Fruit fly (Drosophila melanogaster) whole organism, embryonic: ENCODE data around the gene dmrt11E.

Source experiments
- Antp ChIP-seq: fragments of 200-800 bp; sonication (Bioruptor generic); optimal IDR thresholded peaks from 3 replicates; lab custom pipeline; 2016; ENCODE audit warnings: missing biosample characterization, missing genetic modification characterization
- Atf-2 ChIP-seq: fragments of 200-800 bp; sonication (Bioruptor generic); optimal IDR thresholded peaks from 2 replicates; lab custom pipeline; 2016; ENCODE audit warnings: missing biosample characterization, missing genetic modification characterization
- Bteb2 ChIP-seq: fragments of 200-800 bp; sonication (Bioruptor generic); optimal IDR thresholded peaks from 2 replicates; lab custom pipeline; 2016; ENCODE audit warnings: missing biosample characterization, missing genetic modification characterization
- CG10209 ChIP-seq: fragments of 200-800 bp; sonication (Bioruptor generic); optimal IDR thresholded peaks from 3 replicates; lab custom pipeline; 2017; ENCODE audit warnings: missing biosample characterization, mild to moderate bottlenecking, missing genetic modification characterization, missing genetic modification reagents
- CG1024 ChIP-seq: fragments of 200-800 bp; sonication (Bioruptor generic); IDR thresholded peaks from 2 replicates; pipeline ENCODE4 v1.3.6; 2022; ENCODE audit warnings: missing biosample characterization, missing genetic modification characterization
- CG10321 ChIP-seq: fragments of 200-800 bp; sonication (Bioruptor generic); IDR thresholded peaks from 2 replicates; pipeline ENCODE4 v1.3.6; 2022; ENCODE audit warnings: missing biosample characterization, missing genetic modification characterization
- CG10431 ChIP-seq: fragments of 200-800 bp; sonication (Bioruptor generic); optimal IDR thresholded peaks from 3 replicates; lab custom pipeline; 2018; ENCODE audit warnings: missing biosample characterization, mild to moderate bottlenecking, missing genetic modification characterization
- CG11504 ChIP-seq: fragments of 200-800 bp; sonication (Bioruptor generic); optimal IDR thresholded peaks from 3 replicates; lab custom pipeline; 2019; ENCODE audit warnings: missing biosample characterization, mild to moderate bottlenecking, missing genetic modification characterization, moderate library complexity
- CG14050 ChIP-seq: fragments of 200-800 bp; sonication (Bioruptor generic); IDR thresholded peaks from 3 replicates; pipeline ENCODE4 v1.3.6; 2022; ENCODE audit warnings: missing biosample characterization, missing genetic modification characterization
- CG14710 ChIP-seq: fragments of 200-800 bp; sonication (Bioruptor generic); optimal IDR thresholded peaks from 3 replicates; lab custom pipeline; 2019; ENCODE audit warnings: missing biosample characterization, mild to moderate bottlenecking, missing genetic modification characterization, moderate library complexity
- CG15011 ChIP-seq: fragments of 200-800 bp; sonication (Bioruptor generic); optimal IDR thresholded peaks from 3 replicates; lab custom pipeline; 2018; ENCODE audit warnings: missing biosample characterization, mild to moderate bottlenecking, missing genetic modification characterization
- CG15514 ChIP-seq: fragments of 200-800 bp; sonication (Bioruptor generic); optimal IDR thresholded peaks from 3 replicates; lab custom pipeline; 2017; ENCODE audit warnings: missing biosample characterization, missing genetic modification characterization, mild to moderate bottlenecking, moderate library complexity, missing genetic modification reagents
- CG1603 ChIP-seq: fragments of 200-800 bp; sonication (Bioruptor generic); optimal IDR thresholded peaks from 2 replicates; lab custom pipeline; 2019; ENCODE audit warnings: missing biosample characterization, mild to moderate bottlenecking, missing genetic modification characterization, moderate library complexity
- CG16813 ChIP-seq: fragments of 200-800 bp; sonication (Bioruptor generic); IDR thresholded peaks from 3 replicates; pipeline ENCODE4 v1.3.6; 2022; ENCODE audit warnings: missing biosample characterization, missing genetic modification characterization; ENCODE audit not compliant: partially characterized antibody
- CG17829 ChIP-seq: fragments of 200-800 bp; optimal IDR thresholded peaks from 2 replicates; lab custom pipeline; 2019; ENCODE audit warnings: missing biosample characterization, mild to moderate bottlenecking, missing genetic modification characterization, moderate library complexity
- CG18619 ChIP-seq: fragments of 200-800 bp; sonication (Bioruptor generic); optimal IDR thresholded peaks from 3 replicates; lab custom pipeline; 2017; ENCODE audit warnings: missing biosample characterization, mild to moderate bottlenecking, missing genetic modification characterization
- CG2678 ChIP-seq: fragments of 200-800 bp; sonication (Bioruptor generic); optimal IDR thresholded peaks from 3 replicates; lab custom pipeline; 2019; ENCODE audit warnings: missing biosample characterization, mild to moderate bottlenecking, missing genetic modification characterization, moderate library complexity
- CG31441 ChIP-seq: fragments of 200-800 bp; sonication (Bioruptor generic); IDR thresholded peaks from 2 replicates; pipeline ENCODE4 v1.3.6; 2022; ENCODE audit warnings: missing biosample characterization, missing genetic modification characterization
- CG3407 ChIP-seq: fragments of 200-800 bp; sonication (Bioruptor generic); optimal IDR thresholded peaks from 2 replicates; lab custom pipeline; 2018; ENCODE audit warnings: missing biosample characterization, mild to moderate bottlenecking, missing genetic modification characterization
- CG4282 ChIP-seq: fragments of 200-800 bp; sonication (Bioruptor generic); optimal IDR thresholded peaks from 2 replicates; lab custom pipeline; 2016; ENCODE audit warnings: missing biosample characterization, missing genetic modification characterization
- CG7839 ChIP-seq: fragments of 200-800 bp; sonication (Bioruptor generic); optimal IDR thresholded peaks from 3 replicates; lab custom pipeline; 2018; ENCODE audit warnings: missing biosample characterization, mild to moderate bottlenecking, missing genetic modification characterization, moderate library complexity
- CG7987 ChIP-seq: fragments of 200-800 bp; sonication (Bioruptor generic); optimal IDR thresholded peaks from 2 replicates; lab custom pipeline; 2018; ENCODE audit warnings: missing biosample characterization, mild to moderate bottlenecking, missing genetic modification characterization, moderate library complexity
- CG9727 ChIP-seq: fragments of 200-800 bp; sonication (Bioruptor generic); optimal IDR thresholded peaks from 3 replicates; lab custom pipeline; 2017; ENCODE audit warnings: missing biosample characterization, mild to moderate bottlenecking, missing genetic modification characterization
- Deaf1 ChIP-seq: fragments of 200-800 bp; optimal IDR thresholded peaks from 3 replicates; lab custom pipeline; 2019; ENCODE audit warnings: missing biosample characterization, mild to moderate bottlenecking, missing genetic modification characterization, moderate library complexity
- Dek ChIP-seq: fragments of 200-800 bp; sonication (Bioruptor generic); optimal IDR thresholded peaks from 3 replicates; lab custom pipeline; 2019; ENCODE audit warnings: missing biosample characterization, mild to moderate bottlenecking, missing genetic modification characterization, moderate library complexity
- Dip3 ChIP-seq: fragments of 200-800 bp; sonication (Bioruptor generic); optimal IDR thresholded peaks from 3 replicates; lab custom pipeline; 2016; ENCODE audit warnings: missing biosample characterization, missing genetic modification characterization
- Dll ChIP-seq: fragments of 200-800 bp; sonication (Bioruptor generic); IDR thresholded peaks from 4 replicates; pipeline ENCODE4 v1.3.6; 2022; ENCODE audit warnings: missing biosample characterization, missing genetic modification characterization; ENCODE audit not compliant: partially characterized antibody
- HLHmδ ChIP-seq: fragments of 200-800 bp; sonication (Bioruptor generic); optimal IDR thresholded peaks from 2 replicates; lab custom pipeline; 2018; ENCODE audit warnings: missing biosample characterization, mild to moderate bottlenecking, missing genetic modification characterization, moderate library complexity
- Hmr ChIP-seq: fragments of 200-800 bp; sonication (Bioruptor generic); optimal IDR thresholded peaks from 3 replicates; lab custom pipeline; 2017; ENCODE audit warnings: mild to moderate bottlenecking, missing biosample characterization, missing genetic modification reagents, missing genetic modification characterization
- Hr3 ChIP-seq: fragments of 200-800 bp; sonication (Bioruptor generic); optimal IDR thresholded peaks from 3 replicates; lab custom pipeline; 2016; ENCODE audit warnings: missing biosample characterization, missing genetic modification characterization
- Jarid2 ChIP-seq: fragments of 200-800 bp; sonication (Bioruptor generic); optimal IDR thresholded peaks from 3 replicates; lab custom pipeline; 2017; ENCODE audit warnings: mild to moderate bottlenecking, missing biosample characterization, missing genetic modification reagents, missing genetic modification characterization
- NC2β ChIP-seq: fragments of 200-800 bp; sonication (Bioruptor generic); optimal IDR thresholded peaks from 2 replicates; lab custom pipeline; 2016; ENCODE audit warnings: missing biosample characterization, missing genetic modification characterization
- Nf-YB ChIP-seq: fragments of 200-800 bp; sonication (Bioruptor generic); optimal IDR thresholded peaks from 3 replicates; lab custom pipeline; 2019; ENCODE audit warnings: missing biosample characterization, mild to moderate bottlenecking, missing genetic modification characterization, moderate library complexity
- Rfx ChIP-seq: fragments of 200-800 bp; sonication (Bioruptor generic); IDR thresholded peaks from 2 replicates; pipeline ENCODE4 v1.3.6; 2022; ENCODE audit warnings: missing biosample characterization, missing genetic modification characterization
- Taf1 ChIP-seq: fragments of 200-800 bp; sonication (Bioruptor generic); IDR thresholded peaks from 2 replicates; pipeline ENCODE4 v1.3.6; 2022; ENCODE audit warnings: missing biosample characterization, missing genetic modification characterization
- Xbp1 ChIP-seq: fragments of 200-800 bp; sonication (Bioruptor generic); optimal IDR thresholded peaks from 3 replicates; lab custom pipeline; 2016; ENCODE audit warnings: missing biosample characterization, mild to moderate bottlenecking, missing genetic modification characterization
- cwo ChIP-seq: fragments of 200-800 bp; sonication (Bioruptor generic); optimal IDR thresholded peaks from 3 replicates; lab custom pipeline; 2017; ENCODE audit warnings: missing biosample characterization, missing genetic modification characterization, mild to moderate bottlenecking, moderate library complexity, missing genetic modification reagents
- dati ChIP-seq: fragments of 200-800 bp; sonication (Bioruptor generic); IDR thresholded peaks from 2 replicates; pipeline ENCODE4 v1.3.6; 2022; ENCODE audit warnings: missing biosample characterization, missing genetic modification characterization
- disco-r ChIP-seq: fragments of 200-800 bp; sonication (Bioruptor generic); optimal IDR thresholded peaks from 2 replicates; lab custom pipeline; 2016; ENCODE audit warnings: missing biosample characterization, missing genetic modification characterization
- eve ChIP-seq, 2 experiments: fragments of >200 bp; optimal IDR thresholded peaks; 2 replicates each; lab custom pipeline; 2017; ENCODE audit warnings: missing biosample characterization in 2 of 2, missing genetic modification characterization in 2 of 2
- fd3F ChIP-seq: fragments of 200-800 bp; sonication (Bioruptor generic); optimal IDR thresholded peaks from 2 replicates; lab custom pipeline; 2018; ENCODE audit warnings: missing biosample characterization, mild to moderate bottlenecking, missing genetic modification characterization, moderate library complexity
- fru ChIP-seq: fragments of >200 bp; optimal IDR thresholded peaks from 2 replicates; lab custom pipeline; 2017
- insv ChIP-seq, 2 experiments: fragments of 200-800 bp; sonication (Bioruptor generic); optimal IDR thresholded peaks; 3 replicates each; lab custom pipeline; 2016 to 2018; ENCODE audit warnings: missing biosample characterization in 2 of 2, missing genetic modification characterization in 2 of 2
- lab ChIP-seq: fragments of 200-800 bp; sonication (Bioruptor generic); optimal IDR thresholded peaks from 3 replicates; lab custom pipeline; 2017; ENCODE audit warnings: missing biosample characterization, missing genetic modification characterization, mild to moderate bottlenecking, moderate library complexity, missing genetic modification reagents
- mam ChIP-seq: fragments of 200-800 bp; sonication (Bioruptor generic); optimal IDR thresholded peaks from 3 replicates; lab custom pipeline; 2016; ENCODE audit warnings: missing biosample characterization, missing genetic modification characterization
- nerfin-1 ChIP-seq: fragments of 200-800 bp; sonication (Bioruptor generic); optimal IDR thresholded peaks from 3 replicates; lab custom pipeline; 2019; ENCODE audit warnings: missing biosample characterization, mild to moderate bottlenecking, missing genetic modification characterization, moderate library complexity
- prd ChIP-seq, 3 experiments: fragments of >200 bp in 2 of 3; fragments of 200-800 bp in 1 of 3; sonication (Bioruptor generic) in 1 of 3; optimal IDR thresholded peaks in 2 of 3; IDR thresholded peaks in 1 of 3; 2 replicates in 2 of 3; 3 replicates in 1 of 3; pipeline versions ENCODE4 v1.3.6 to Lab custom; 2017 to 2022; ENCODE audit warnings: missing biosample characterization in 1 of 3, missing genetic modification characterization in 1 of 3
- stc ChIP-seq: fragments of 200-800 bp; sonication (Bioruptor generic); IDR thresholded peaks from 2 replicates; pipeline ENCODE4 v1.3.6; 2022; ENCODE audit warnings: missing biosample characterization, missing genetic modification characterization
- tio ChIP-seq: fragments of 200-800 bp; sonication (Bioruptor generic); optimal IDR thresholded peaks from 2 replicates; lab custom pipeline; 2017; ENCODE audit warnings: missing biosample characterization, missing genetic modification characterization, inconsistent platforms
- yki ChIP-seq: fragments of >200 bp; optimal IDR thresholded peaks from 3 replicates; lab custom pipeline; 2018
- zfh2 ChIP-seq: fragments of 200-800 bp; sonication (Bioruptor generic); optimal IDR thresholded peaks from 2 replicates; lab custom pipeline; 2016; ENCODE audit warnings: missing biosample characterization, missing genetic modification characterization

The dmrt11E gene

dm6 chrX:13376520-13376919, 8.5 kb downstream of the dmrt11E start (continued):
- TF ChIP-seq HLHmδ (GFP tag; lab: Kevin White, UChicago) (no peak), cwo (GFP tag; lab: Kevin White, UChicago) (peak; percentile 43), CG3407 (GFP tag; lab: Kevin White, UChicago) (no peak), CG1024 (GFP tag; lab: Robert Waterston, UW) (no peak), CG10431 (GFP tag; lab: Kevin White, UChicago) (no peak), Hmr (GFP tag; lab: Kevin White, UChicago) (peak; percentile 52), Deaf1 (tag; lab: Kevin White, UChicago) (no peak), CG31441 (GFP tag; lab: Robert Waterston, UW) (no peak), fru (lab: Kevin White, UChicago) (no peak), stc (GFP tag; lab: Robert Waterston, UW) (peak; percentile 54), Dip3 (no peak), CG1603 (peak; percentile 3), yki (lab: Kevin White, UChicago) (no peak), Dll (no peak), zfh2 (GFP tag; lab: Kevin White, UChicago) (peak; percentile 42), Rfx (GFP tag; lab: Robert Waterston, UW) (peak; percentile 39; the same call in 1 of the 2 replicates), CG17829 (tag; lab: Kevin White, UChicago) (no peak), Nf-YB (GFP tag; lab: Kevin White, UChicago) (no peak), Antp (GFP tag; lab: Kevin White, UChicago) (no peak), nerfin-1 (no peak), CG11504 (tag; lab: Kevin White, UChicago) (no peak), CG15514 (GFP tag; lab: Kevin White, UChicago) (peak; percentile 29), disco-r (no peak), CG16813 (GFP tag; lab: Robert Waterston, UW) (no peak), CG18619 (GFP tag; lab: Kevin White, UChicago) (no peak), fd3F (no peak), CG7839 (peak; percentile 17), Taf1 (no peak), CG14710 (tag; lab: Kevin White, UChicago) (no peak), CG2678 (tag; lab: Kevin White, UChicago) (peak; percentile 50), CG10321 (GFP tag; lab: Robert Waterston, UW) (no peak), CG4282 (GFP tag; lab: Kevin White, UChicago) (no peak), CG10209 (GFP tag; lab: Kevin White, UChicago) (peak; percentile 24), CG7987 (GFP tag; lab: Kevin White, UChicago) (no peak), prd (optimal IDR thresholded peaks at IDR 0.05; lab: Kevin White, UChicago) (no peak), prd (GFP tag; IDR thresholded peaks at IDR 0.05; lab: Robert Waterston, UW) (0 out of 3 replicates have a peak, but pooled peaks have one; percentile 14), Jarid2 (GFP tag; lab: Kevin White, UChicago) (no peak), CG15011 (GFP tag; lab: Kevin White, UChicago) (peak; percentile 6), mam (peak; percentile 29), Xbp1 (GFP tag; lab: Kevin White, UChicago) (no peak), CG14050 (no peak), Dek (tag; lab: Kevin White, UChicago) (no peak), eve (GFP tag; optimal IDR thresholded peaks at IDR 0.05; lab: Kevin White, UChicago) (peak in 1 of 2 experiments; percentile 18), CG9727 (peak; percentile 37), Bteb2 (GFP tag; lab: Kevin White, UChicago) (peak; percentile 18), Hr3 (GFP tag; lab: Kevin White, UChicago) (no peak), tio (GFP tag; lab: Kevin White, UChicago) (no peak), Atf-2 (GFP tag; lab: Kevin White, UChicago) (no peak), insv (GFP tag; optimal IDR thresholded peaks at IDR 0.05; lab: Kevin White, UChicago) (no peak), lab (peak; percentile 70), dati (GFP tag; lab: Robert Waterston, UW) (no peak), NC2β (GFP tag; lab: Kevin White, UChicago) (no peak)
